Worm (Caenorhabditis elegans) whole organism, mixed stage, embryonic: ENCODE measurements around the gene arrd-19.

Source experiments
- bed-3 ChIP-seq: fragments of 200-800 bp; sonication (Bioruptor generic); optimal IDR thresholded peaks from 3 replicates; lab custom pipeline; 2018; ENCODE audit warnings: mild to moderate bottlenecking, missing genetic modification characterization, moderate library complexity, missing compliant biosample characterization
- ceh-83 ChIP-seq: fragments of 200-800 bp; sonication (Bioruptor generic); optimal IDR thresholded peaks from 2 replicates; lab custom pipeline; 2018; ENCODE audit warnings: mild to moderate bottlenecking, missing genetic modification characterization, missing compliant biosample characterization
- cnd-1 ChIP-seq: fragments of 200-800 bp; sonication (Bioruptor generic); optimal IDR thresholded peaks from 2 replicates; lab custom pipeline; 2018; ENCODE audit warnings: mild to moderate bottlenecking, missing genetic modification characterization, missing compliant biosample characterization
- elt-3 ChIP-seq: fragments of 150-350 bp; optimal IDR thresholded peaks from 2 replicates; lab custom pipeline; 2014; ENCODE audit warnings: missing biosample characterization, missing genetic modification characterization
- hlh-1 ChIP-seq: fragments of 150-350 bp; optimal IDR thresholded peaks from 2 replicates; lab custom pipeline; 2014; ENCODE audit warnings: missing biosample characterization, missing genetic modification reagents, missing genetic modification characterization
- lsy-2 ChIP-seq: fragments of 150-350 bp; optimal IDR thresholded peaks from 2 replicates; lab custom pipeline; 2014; ENCODE audit warnings: missing biosample characterization, missing genetic modification characterization
- nhr-12 ChIP-seq: fragments of 150-350 bp; optimal IDR thresholded peaks from 2 replicates; lab custom pipeline; 2014; ENCODE audit warnings: missing biosample characterization, missing genetic modification characterization
- nhr-237 ChIP-seq: fragments of 150-350 bp; optimal IDR thresholded peaks from 2 replicates; lab custom pipeline; 2014; ENCODE audit warnings: missing biosample characterization, missing genetic modification characterization
- nhr-76 ChIP-seq: sonication (generic microtip); optimal IDR thresholded peaks from 2 replicates; lab custom pipeline; 2017; ENCODE audit warnings: missing biosample characterization, missing genetic modification characterization
- pha-4 ChIP-seq: fragments of 150-350 bp; optimal IDR thresholded peaks from 2 replicates; lab custom pipeline; 2018; ENCODE audit warnings: missing biosample characterization, missing genetic modification reagents, missing genetic modification characterization
- sptf-1 ChIP-seq: sonication (generic microtip); optimal IDR thresholded peaks from 2 replicates; lab custom pipeline; 2017; ENCODE audit warnings: mild to moderate bottlenecking, missing genetic modification characterization, moderate library complexity, missing compliant biosample characterization
- unc-39 ChIP-seq: fragments of 150-350 bp; optimal IDR thresholded peaks from 2 replicates; lab custom pipeline; 2014; ENCODE audit warnings: missing biosample characterization, missing genetic modification characterization
- unc-62 ChIP-seq: fragments of 150-350 bp; optimal IDR thresholded peaks from 2 replicates; lab custom pipeline; 2014; ENCODE audit warnings: missing biosample characterization, missing genetic modification reagents, missing genetic modification characterization
- ztf-11 ChIP-seq: fragments of 150-350 bp; optimal IDR thresholded peaks from 2 replicates; lab custom pipeline; 2014; ENCODE audit warnings: missing biosample characterization, missing genetic modification characterization

DNA sequence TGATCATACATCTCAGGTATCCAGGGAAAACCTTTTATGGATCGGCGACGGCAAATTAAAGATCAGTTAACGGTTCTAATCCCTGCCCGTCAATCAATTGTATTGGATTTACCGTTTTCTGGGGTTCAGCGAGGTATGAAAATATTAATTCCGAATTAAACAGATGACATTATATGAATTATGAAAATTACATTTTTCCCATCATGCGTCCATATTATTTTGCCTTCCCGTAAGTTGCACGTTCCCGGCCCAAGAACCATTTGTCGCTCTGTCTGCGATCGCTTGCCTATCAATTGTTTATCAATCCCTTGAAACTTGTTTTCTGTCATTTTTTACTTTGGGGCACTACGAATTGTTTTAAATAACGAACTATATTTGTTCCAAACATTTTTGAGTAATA, 46.3 kb upstream of the arrd-19 start:
- TF ChIP-seq unc-39 (tag; lab: Kevin White, UChicago) (no peak), cnd-1 (tag; lab: Kevin White, UChicago) (no peak), unc-62 (GFP tag; lab: Kevin White, UChicago) (no peak), hlh-1 (tag; lab: Kevin White, UChicago) (no peak), lsy-2 (tag; lab: Kevin White, UChicago) (no peak), elt-3 (tag; lab: Kevin White, UChicago) (no peak), nhr-12 (tag; lab: Kevin White, UChicago) (no peak), ceh-83 (no peak), ztf-11 (tag; lab: Kevin White, UChicago) (no peak), bed-3 (GFP tag; lab: Kevin White, UChicago) (no peak), nhr-76 (no peak), sptf-1 (tag; lab: Kevin White, UChicago) (no peak), nhr-237 (no peak), pha-4 (tag; lab: Kevin White, UChicago) (no peak)
